ENCODE assay signal across 2 worm cellular contexts in genomic region chrX:2827702-2828182, ce11.
TF ChIP-seq lines count a peak whose summit lies in the region.

Gene ssr-2 (minus strand): TSS chrX:2827752.

TF ChIP-seq in whole organism, L1 larva, 84 proteins besides CTCF, POLR2A, EP300 and RAD21:
- TF ChIP-seq C34B4.2 (tag; optimal IDR thresholded peaks at IDR 0.05; lab: Kevin White, UChicago) (no peak), egl-13 (tag; optimal IDR thresholded peaks at IDR 0.05; lab: Kevin White, UChicago) (peak; percentile 30), dsc-1 (tag; optimal IDR thresholded peaks at IDR 0.05; lab: Kevin White, UChicago) (peak; percentile 67), fkh-10 (GFP tag; optimal IDR thresholded peaks at IDR 0.05; lab: Kevin White, UChicago) (no peak), zip-4 (GFP tag; optimal IDR thresholded peaks at IDR 0.05; lab: Kevin White, UChicago) (no peak), fkh-8 (tag; optimal IDR thresholded peaks at IDR 0.05; lab: Kevin White, UChicago) (peak; percentile 70), C16A3.4 (tag; optimal IDR thresholded peaks at IDR 0.05; lab: Kevin White, UChicago) (no peak), grh-1 (GFP tag; IDR thresholded peaks at IDR 0.05; lab: Robert Waterston, UW) (no peak), sptf-1 (tag; optimal IDR thresholded peaks at IDR 0.05; lab: Kevin White, UChicago) (no peak), ztf-11 (tag; optimal IDR thresholded peaks at IDR 0.05; lab: Kevin White, UChicago) (no peak), efl-1 (optimal IDR thresholded peaks at IDR 0.05; lab: Kevin White, UChicago) (no peak), efl-1 (GFP tag; optimal IDR thresholded peaks at IDR 0.05 in 1 of 2; lab: Kevin White, UChicago) (peak in 1 of 2 experiments; percentile 51), nhr-11 (tag; optimal IDR thresholded peaks at IDR 0.05; lab: Kevin White, UChicago) (no peak), unc-62 (GFP tag; optimal IDR thresholded peaks at IDR 0.05; lab: Kevin White, UChicago) (no peak), elt-2 (tag; optimal IDR thresholded peaks at IDR 0.05; lab: Kevin White, UChicago) (no peak), isw-1 (GFP tag; IDR thresholded peaks at IDR 0.05; lab: Robert Waterston, UW) (no peak), lin-35 (GFP tag; optimal IDR thresholded peaks at IDR 0.05; lab: Kevin White, UChicago) (no peak), vab-15 (tag; optimal IDR thresholded peaks at IDR 0.05; lab: Kevin White, UChicago) (no peak), pax-3 (tag; optimal IDR thresholded peaks at IDR 0.05; lab: Kevin White, UChicago) (peak; percentile 55), irx-1 (tag; optimal IDR thresholded peaks at IDR 0.05; lab: Kevin White, UChicago) (no peak), ceh-63 (GFP tag; optimal IDR thresholded peaks at IDR 0.05; lab: Kevin White, UChicago) (no peak), fos-1 (tag; optimal IDR thresholded peaks at IDR 0.05; lab: Kevin White, UChicago) (no peak), sox-4 (tag; optimal IDR thresholded peaks at IDR 0.05; lab: Kevin White, UChicago) (no peak), nhr-71 (tag; optimal IDR thresholded peaks at IDR 0.05; lab: Kevin White, UChicago) (no peak), tlp-1 (tag; optimal IDR thresholded peaks at IDR 0.05; lab: Kevin White, UChicago) (no peak), lsy-2 (tag; optimal IDR thresholded peaks at IDR 0.05; lab: Kevin White, UChicago) (no peak), nhr-47 (tag; optimal IDR thresholded peaks at IDR 0.05; lab: Kevin White, UChicago) (peak; percentile 29), F16B12.6 (tag; optimal IDR thresholded peaks at IDR 0.05; lab: Kevin White, UChicago) (no peak), lin-14 (GFP tag; optimal IDR thresholded peaks at IDR 0.05; lab: Kevin White, UChicago) (peak; percentile 28)

TF ChIP-seq in whole organism, L4 larva, 104 proteins besides CTCF, POLR2A, EP300 and RAD21:
- TF ChIP-seq nhr-11 (tag; optimal IDR thresholded peaks at IDR 0.05; lab: Kevin White, UChicago), result no peak
- TF ChIP-seq aha-1 (tag; lab: Kevin White, UChicago), result peak; percentile 6

Comparison
In these comparisons a context has a peak if more than half of its experiments do, and no peak if none do; other contexts are left out.
1. Of the 29 proteins assayed by ChIP-seq in both whole organism, L4 larva and whole organism, L1 larva: peak only in whole organism, L4 larva: aha-1; only in whole organism, L1 larva: none; in both: none; in neither: 28.